Fruit fly (Drosophila melanogaster) whole organism, embryonic: ENCODE results near the gene Atu.

Experiments
- ATbp ChIP-seq: fragments of 200-800 bp; sonication (Bioruptor generic); optimal IDR thresholded peaks from 2 replicates; lab custom pipeline; 2017; ENCODE audit warnings: missing biosample characterization, mild to moderate bottlenecking, missing genetic modification characterization, missing genetic modification reagents
- Bdp1 ChIP-seq: fragments of 200-800 bp; sonication (Bioruptor generic); optimal IDR thresholded peaks from 3 replicates; lab custom pipeline; 2016; ENCODE audit warnings: missing biosample characterization, missing genetic modification characterization
- CG10431 ChIP-seq: fragments of 200-800 bp; sonication (Bioruptor generic); optimal IDR thresholded peaks from 3 replicates; lab custom pipeline; 2018; ENCODE audit warnings: missing biosample characterization, mild to moderate bottlenecking, missing genetic modification characterization
- CG10543 ChIP-seq: fragments of 200-800 bp; sonication (Bioruptor generic); optimal IDR thresholded peaks from 3 replicates; lab custom pipeline; 2017; ENCODE audit warnings: missing biosample characterization, mild to moderate bottlenecking, missing genetic modification characterization, moderate library complexity
- CG12071 ChIP-seq: fragments of 200-800 bp; sonication (Bioruptor generic); optimal IDR thresholded peaks from 3 replicates; lab custom pipeline; 2018; ENCODE audit warnings: missing biosample characterization, mild to moderate bottlenecking, missing genetic modification characterization
- CG1233 ChIP-seq: fragments of 200-800 bp; sonication (Bioruptor generic); optimal IDR thresholded peaks from 4 replicates; lab custom pipeline; 2018; ENCODE audit warnings: missing biosample characterization, mild to moderate bottlenecking, missing genetic modification characterization
- CG12942 ChIP-seq: fragments of 200-800 bp; sonication (Bioruptor generic); optimal IDR thresholded peaks from 3 replicates; lab custom pipeline; 2016; ENCODE audit warnings: missing biosample characterization, missing genetic modification characterization
- CG15011 ChIP-seq: fragments of 200-800 bp; sonication (Bioruptor generic); optimal IDR thresholded peaks from 3 replicates; lab custom pipeline; 2018; ENCODE audit warnings: missing biosample characterization, mild to moderate bottlenecking, missing genetic modification characterization
- CG16863 ChIP-seq: fragments of 200-800 bp; sonication (Bioruptor generic); optimal IDR thresholded peaks from 3 replicates; lab custom pipeline; 2016; ENCODE audit warnings: missing biosample characterization, missing genetic modification characterization
- CG17912 ChIP-seq: fragments of 200-800 bp; sonication (Bioruptor generic); optimal IDR thresholded peaks from 2 replicates; lab custom pipeline; 2018; ENCODE audit warnings: missing biosample characterization, mild to moderate bottlenecking, missing genetic modification characterization
- CG18011 ChIP-seq: fragments of 200-800 bp; sonication (Bioruptor generic); optimal IDR thresholded peaks from 2 replicates; lab custom pipeline; 2017; ENCODE audit warnings: missing biosample characterization, missing genetic modification characterization, mild to moderate bottlenecking, moderate library complexity, missing genotype
- CG18599 ChIP-seq: fragments of 200-800 bp; sonication (Bioruptor generic); optimal IDR thresholded peaks from 3 replicates; lab custom pipeline; 2017; ENCODE audit warnings: missing biosample characterization, missing genetic modification characterization, mild to moderate bottlenecking, moderate library complexity, missing genetic modification reagents
- CG18619 ChIP-seq: fragments of 200-800 bp; sonication (Bioruptor generic); optimal IDR thresholded peaks from 3 replicates; lab custom pipeline; 2017; ENCODE audit warnings: missing biosample characterization, mild to moderate bottlenecking, missing genetic modification characterization
- CG3065 ChIP-seq: fragments of 200-800 bp; sonication (Bioruptor generic); optimal IDR thresholded peaks from 2 replicates; lab custom pipeline; 2016; ENCODE audit warnings: missing biosample characterization, missing genetic modification characterization
- CG33557 ChIP-seq: fragments of 200-800 bp; sonication (Bioruptor generic); optimal IDR thresholded peaks from 2 replicates; lab custom pipeline; 2019; ENCODE audit warnings: missing biosample characterization, mild to moderate bottlenecking, missing genetic modification characterization, moderate library complexity
- CG3407 ChIP-seq: fragments of 200-800 bp; sonication (Bioruptor generic); optimal IDR thresholded peaks from 2 replicates; lab custom pipeline; 2018; ENCODE audit warnings: missing biosample characterization, mild to moderate bottlenecking, missing genetic modification characterization
- CG6654 ChIP-seq: fragments of 200-800 bp; sonication (Bioruptor generic); optimal IDR thresholded peaks from 2 replicates; lab custom pipeline; 2017; ENCODE audit warnings: missing biosample characterization, mild to moderate bottlenecking, missing genetic modification characterization
- CG6854 ChIP-seq: fragments of 200-800 bp; sonication (Bioruptor generic); optimal IDR thresholded peaks from 3 replicates; lab custom pipeline; 2017; ENCODE audit warnings: missing biosample characterization, mild to moderate bottlenecking, missing genetic modification characterization
- CG7357 ChIP-seq: fragments of 200-800 bp; sonication (Bioruptor generic); IDR thresholded peaks from 3 replicates; pipeline ENCODE4 v1.3.6; 2022; ENCODE audit warnings: missing biosample characterization, missing genetic modification characterization
- CG8944 ChIP-seq: fragments of 200-800 bp; sonication (Bioruptor generic); optimal IDR thresholded peaks from 3 replicates; lab custom pipeline; 2016; ENCODE audit warnings: missing biosample characterization, missing genetic modification characterization
- CTCF ChIP-seq: fragments of 200-800 bp; sonication (Bioruptor generic); optimal IDR thresholded peaks from 2 replicates; lab custom pipeline; 2017; ENCODE audit warnings: missing biosample characterization, mild to moderate bottlenecking, missing genetic modification characterization, moderate library complexity
- D19A ChIP-seq: fragments of 200-800 bp; optimal IDR thresholded peaks from 3 replicates; lab custom pipeline; 2019; ENCODE audit warnings: missing biosample characterization, mild to moderate bottlenecking, missing genetic modification characterization, moderate library complexity
- H2.0 ChIP-seq: fragments of 200-800 bp; sonication (Bioruptor generic); IDR thresholded peaks from 2 replicates; pipeline ENCODE4 v1.3.6; 2022; ENCODE audit warnings: missing biosample characterization, missing genetic modification characterization
- HLH3B ChIP-seq: fragments of 200-800 bp; sonication (Bioruptor generic); IDR thresholded peaks from 2 replicates; pipeline ENCODE4 v1.3.6; 2022; ENCODE audit warnings: missing biosample characterization, missing genetic modification characterization
- HLHmδ ChIP-seq: fragments of 200-800 bp; sonication (Bioruptor generic); optimal IDR thresholded peaks from 2 replicates; lab custom pipeline; 2018; ENCODE audit warnings: missing biosample characterization, mild to moderate bottlenecking, missing genetic modification characterization, moderate library complexity
- Hmr ChIP-seq: fragments of 200-800 bp; sonication (Bioruptor generic); optimal IDR thresholded peaks from 3 replicates; lab custom pipeline; 2017; ENCODE audit warnings: mild to moderate bottlenecking, missing biosample characterization, missing genetic modification reagents, missing genetic modification characterization
- MBD-R2 ChIP-seq: fragments of 200-800 bp; sonication (Bioruptor generic); IDR thresholded peaks from 2 replicates; pipeline ENCODE4 v1.3.6; 2022; ENCODE audit warnings: missing biosample characterization, missing genetic modification characterization
- Mes4 ChIP-seq: fragments of 200-800 bp; sonication (Bioruptor generic); optimal IDR thresholded peaks from 2 replicates; lab custom pipeline; 2016; ENCODE audit warnings: missing biosample characterization, missing genetic modification characterization
- Side ChIP-seq: fragments of 200-800 bp; sonication (Bioruptor generic); optimal IDR thresholded peaks from 2 replicates; lab custom pipeline; 2016; ENCODE audit warnings: missing biosample characterization, missing genetic modification characterization
- Trl ChIP-seq, 3 experiments: fragments of >200 bp in 2 of 3; fragments of 200-800 bp in 1 of 3; sonication (Bioruptor generic) in 1 of 3; optimal IDR thresholded peaks; 2 replicates in 1 of 3; 3 replicates in 2 of 3; lab custom pipeline; 2016 to 2017; ENCODE audit warnings: missing biosample characterization in 1 of 3, missing genetic modification characterization in 1 of 3
- ab ChIP-seq: fragments of 200-800 bp; sonication (Bioruptor generic); optimal IDR thresholded peaks from 2 replicates; lab custom pipeline; 2016; ENCODE audit warnings: missing biosample characterization, missing genetic modification characterization
- ash1 ChIP-seq: fragments of 200-800 bp; sonication (Bioruptor generic); optimal IDR thresholded peaks from 2 replicates; lab custom pipeline; 2018; ENCODE audit warnings: missing biosample characterization, mild to moderate bottlenecking, missing genetic modification characterization
- ato ChIP-seq: fragments of 200-800 bp; sonication (Bioruptor generic); IDR thresholded peaks from 2 replicates; pipeline ENCODE4 v1.3.6; 2022; ENCODE audit warnings: missing biosample characterization, missing genetic modification characterization; ENCODE audit not compliant: partially characterized antibody
- bsh ChIP-seq, 2 experiments: fragments of 200-800 bp; sonication (Bioruptor generic); optimal IDR thresholded peaks; 2 replicates each; lab custom pipeline; 2017 to 2018; ENCODE audit warnings: mild to moderate bottlenecking in 2 of 2, missing biosample characterization in 2 of 2, missing genetic modification characterization in 2 of 2, moderate library complexity in 1 of 2
- caup ChIP-seq: fragments of 200-800 bp; sonication (Bioruptor generic); optimal IDR thresholded peaks from 3 replicates; lab custom pipeline; 2017; ENCODE audit warnings: missing biosample characterization, mild to moderate bottlenecking, missing genetic modification characterization, moderate library complexity; ENCODE audit not compliant: severe bottlenecking
- en ChIP-seq: fragments of 200-800 bp; sonication (Bioruptor generic); optimal IDR thresholded peaks from 2 replicates; lab custom pipeline; 2016; ENCODE audit warnings: missing biosample characterization, missing genetic modification characterization
- ftz-f1 ChIP-seq: fragments of 200-800 bp; sonication (Bioruptor generic); optimal IDR thresholded peaks from 2 replicates; lab custom pipeline; 2016; ENCODE audit warnings: missing biosample characterization, missing genetic modification characterization
- mirr ChIP-seq: fragments of 200-800 bp; sonication (Bioruptor generic); optimal IDR thresholded peaks from 3 replicates; lab custom pipeline; 2018; ENCODE audit warnings: missing biosample characterization, mild to moderate bottlenecking, missing genetic modification characterization
- onecut ChIP-seq: fragments of 200-800 bp; sonication (Bioruptor generic); IDR thresholded peaks from 2 replicates; pipeline ENCODE4 v1.3.6; 2022; ENCODE audit warnings: missing biosample characterization, missing genetic modification characterization
- pfk ChIP-seq: fragments of 200-800 bp; sonication (Bioruptor generic); optimal IDR thresholded peaks from 2 replicates; lab custom pipeline; 2018; ENCODE audit warnings: missing biosample characterization, mild to moderate bottlenecking, missing genetic modification characterization, moderate library complexity
- pros ChIP-seq: fragments of 200-800 bp; sonication (Bioruptor generic); optimal IDR thresholded peaks from 3 replicates; lab custom pipeline; 2019; ENCODE audit warnings: missing biosample characterization, mild to moderate bottlenecking, missing genetic modification characterization, moderate library complexity
- psq ChIP-seq: fragments of 200-800 bp; sonication (Bioruptor generic); optimal IDR thresholded peaks from 2 replicates; lab custom pipeline; 2017; ENCODE audit warnings: missing biosample characterization, missing genetic modification characterization
- ranshi ChIP-seq: fragments of 200-800 bp; sonication (Bioruptor generic); IDR thresholded peaks from 2 replicates; pipeline ENCODE4 v1.3.6; 2022; ENCODE audit warnings: missing biosample characterization, missing genetic modification characterization
- run ChIP-seq: fragments of 200-800 bp; sonication (Bioruptor generic); optimal IDR thresholded peaks from 3 replicates; lab custom pipeline; 2018; ENCODE audit warnings: missing biosample characterization, mild to moderate bottlenecking, missing genetic modification characterization
- salm ChIP-seq: fragments of 200-800 bp; sonication (Bioruptor generic); optimal IDR thresholded peaks from 2 replicates; lab custom pipeline; 2018; ENCODE audit warnings: missing biosample characterization, mild to moderate bottlenecking, missing genetic modification characterization
- scrt ChIP-seq: fragments of 200-800 bp; sonication (Bioruptor generic); optimal IDR thresholded peaks from 2 replicates; lab custom pipeline; 2018; ENCODE audit warnings: missing biosample characterization, mild to moderate bottlenecking, missing genetic modification characterization, moderate library complexity
- so ChIP-seq: fragments of 200-800 bp; sonication (Bioruptor generic); IDR thresholded peaks from 3 replicates; pipeline ENCODE4 v1.3.6; 2022; ENCODE audit warnings: missing biosample characterization, missing genetic modification characterization
- sqz ChIP-seq: fragments of 200-800 bp; sonication (Bioruptor generic); optimal IDR thresholded peaks from 3 replicates; lab custom pipeline; 2018; ENCODE audit warnings: missing biosample characterization, mild to moderate bottlenecking, missing genetic modification characterization
- sug ChIP-seq: fragments of 200-800 bp; optimal IDR thresholded peaks from 2 replicates; lab custom pipeline; 2019; ENCODE audit warnings: missing biosample characterization, mild to moderate bottlenecking, missing genetic modification characterization, moderate library complexity
- zfh1 ChIP-seq: fragments of 200-800 bp; sonication (Bioruptor generic); IDR thresholded peaks from 3 replicates; pipeline ENCODE4 v1.3.6; 2022; ENCODE audit warnings: missing biosample characterization, missing genetic modification characterization

Gene Atu

dm6 chr3R:5600361-5601043, 12.7 kb upstream of the Atu start (continued):
- peak; percentile 89 for TF ChIP-seq HLHmδ
- no peak for TF ChIP-seq CG6854 (GFP tag; lab: Kevin White, UChicago)
- no peak for TF ChIP-seq CG12942 (GFP tag; lab: Kevin White, UChicago)
- no peak for TF ChIP-seq ranshi (GFP tag; lab: Robert Waterston, UW)
- TF ChIP-seq CG10543: peak; percentile 96
- TF ChIP-seq CG18011 (GFP tag; lab: Kevin White, UChicago): no peak
- TF ChIP-seq ato (GFP tag; lab: Robert Waterston, UW): no peak
- TF ChIP-seq CG1233 (GFP tag; lab: Kevin White, UChicago): no peak
- no peak for TF ChIP-seq HLH3B (GFP tag; lab: Robert Waterston, UW)
- no peak for TF ChIP-seq salm
- no peak for TF ChIP-seq Side (GFP tag; lab: Kevin White, UChicago)
- peak; percentile 92 for TF ChIP-seq pfk (GFP tag; lab: Kevin White, UChicago)
- peak; percentile 87 for TF ChIP-seq pros (GFP tag; lab: Kevin White, UChicago)
- peak in 1 of 2 experiments; percentile 85 for TF ChIP-seq Trl (optimal IDR thresholded peaks at IDR 0.05; lab: Kevin White, UChicago)
- TF ChIP-seq Trl (GFP tag; optimal IDR thresholded peaks at IDR 0.05; lab: Kevin White, UChicago): peak; percentile 6
- no peak for TF ChIP-seq D19A (tag; lab: Kevin White, UChicago)
- TF ChIP-seq CG10431: peak; percentile 89
- TF ChIP-seq zfh1 (GFP tag; lab: Robert Waterston, UW): no peak
- no peak for TF ChIP-seq CTCF (GFP tag; lab: Kevin White, UChicago)
- no peak for TF ChIP-seq ATbp (GFP tag; lab: Kevin White, UChicago)
- TF ChIP-seq CG8944 (GFP tag; lab: Kevin White, UChicago): no peak
- TF ChIP-seq H2.0 (GFP tag; lab: Robert Waterston, UW): no peak
- no peak for TF ChIP-seq ab
- peak; percentile 78 for TF ChIP-seq ftz-f1 (GFP tag; lab: Kevin White, UChicago)
- TF ChIP-seq CG16863: no peak
- no peak for TF ChIP-seq so
- TF ChIP-seq CG18619 (GFP tag; lab: Kevin White, UChicago): no peak
- TF ChIP-seq CG3407: no peak
- no peak for TF ChIP-seq ash1 (GFP tag; lab: Kevin White, UChicago)
- TF ChIP-seq mirr (GFP tag; lab: Kevin White, UChicago): peak; percentile 75
- TF ChIP-seq CG3065: no peak
- TF ChIP-seq caup (GFP tag; lab: Kevin White, UChicago): peak; percentile 39
- TF ChIP-seq CG33557: peak; percentile 18
- no peak for TF ChIP-seq CG12071
- peak; percentile 85 for TF ChIP-seq CG17912 (GFP tag; lab: Kevin White, UChicago)
- no peak for TF ChIP-seq CG6654
- TF ChIP-seq Bdp1: no peak
- TF ChIP-seq scrt (GFP tag; lab: Kevin White, UChicago): peak; percentile 15
- TF ChIP-seq run (tag; lab: Kevin White, UChicago): no peak
- TF ChIP-seq en (GFP tag; lab: Kevin White, UChicago): no peak
- TF ChIP-seq CG15011 (GFP tag; lab: Kevin White, UChicago): no peak
- TF ChIP-seq Mes4 (GFP tag; lab: Kevin White, UChicago): no peak
- no peak for TF ChIP-seq CG7357 (GFP tag; lab: Robert Waterston, UW)
- TF ChIP-seq psq (GFP tag; lab: Kevin White, UChicago): peak; percentile 95
- TF ChIP-seq MBD-R2 (GFP tag; lab: Robert Waterston, UW): no peak
- peak; percentile 25 for TF ChIP-seq sqz
- peak; percentile 9 for TF ChIP-seq Hmr (GFP tag; lab: Kevin White, UChicago)
- TF ChIP-seq sug (tag; lab: Kevin White, UChicago): peak; percentile 70
- TF ChIP-seq bsh (GFP tag; optimal IDR thresholded peaks at IDR 0.05; lab: Kevin White, UChicago): peak; percentile 11 to 23
- peak; percentile 16; the same call in 1 of the 2 replicates for TF ChIP-seq onecut (GFP tag; lab: Robert Waterston, UW)
- peak; percentile 39 for TF ChIP-seq CG18599
